Fruit fly (Drosophila melanogaster) whole organism, embryonic: ENCODE measurements around the gene Bace.
A peak's percentile ranks its signal among the peaks of the same experiment; 100 is the strongest.

Source experiments
- Abd-B ChIP-seq: fragments of 200-800 bp; sonication (Bioruptor generic); optimal IDR thresholded peaks from 2 replicates; lab custom pipeline; 2018; ENCODE audit warnings: missing biosample characterization, mild to moderate bottlenecking, missing genetic modification characterization, moderate library complexity
- Adf1 ChIP-seq: fragments of 200-800 bp; sonication (Bioruptor generic); IDR thresholded peaks from 2 replicates; pipeline ENCODE4 v1.3.6; 2022; ENCODE audit warnings: missing biosample characterization, missing genetic modification characterization
- B-H2 ChIP-seq: fragments of 200-800 bp; sonication (Bioruptor generic); optimal IDR thresholded peaks from 2 replicates; lab custom pipeline; 2018; ENCODE audit warnings: missing biosample characterization, mild to moderate bottlenecking, missing genetic modification characterization
- BEAF-32 ChIP-seq: fragments of 200-800 bp; sonication (Bioruptor generic); optimal IDR thresholded peaks from 3 replicates; lab custom pipeline; 2017; ENCODE audit warnings: missing biosample characterization, missing genetic modification characterization, mild to moderate bottlenecking, moderate library complexity, missing genetic modification reagents
- Bdp1 ChIP-seq: fragments of 200-800 bp; sonication (Bioruptor generic); optimal IDR thresholded peaks from 3 replicates; lab custom pipeline; 2016; ENCODE audit warnings: missing biosample characterization, missing genetic modification characterization
- Bgb ChIP-seq: fragments of 200-800 bp; sonication (Bioruptor generic); IDR thresholded peaks from 2 replicates; pipeline ENCODE4 v1.3.6; 2022; ENCODE audit warnings: missing biosample characterization, missing genetic modification characterization; ENCODE audit not compliant: partially characterized antibody
- CG10267 ChIP-seq: fragments of 200-800 bp; sonication (Bioruptor generic); optimal IDR thresholded peaks from 2 replicates; lab custom pipeline; 2018; ENCODE audit warnings: missing biosample characterization, mild to moderate bottlenecking, missing genetic modification characterization, moderate library complexity
- CG10431 ChIP-seq: fragments of 200-800 bp; sonication (Bioruptor generic); optimal IDR thresholded peaks from 3 replicates; lab custom pipeline; 2018; ENCODE audit warnings: missing biosample characterization, mild to moderate bottlenecking, missing genetic modification characterization
- CG10979 ChIP-seq: fragments of 200-800 bp; sonication (Bioruptor generic); optimal IDR thresholded peaks from 2 replicates; lab custom pipeline; 2018; ENCODE audit warnings: missing biosample characterization, mild to moderate bottlenecking, missing genetic modification characterization, moderate library complexity
- CG12659 ChIP-seq: fragments of 200-800 bp; sonication (Bioruptor generic); optimal IDR thresholded peaks from 3 replicates; lab custom pipeline; 2017; ENCODE audit warnings: mild to moderate bottlenecking, missing biosample characterization, missing genetic modification reagents, missing genetic modification characterization
- CG12744 ChIP-seq: fragments of 200-800 bp; sonication (Bioruptor generic); optimal IDR thresholded peaks from 2 replicates; lab custom pipeline; 2016; ENCODE audit warnings: missing biosample characterization, missing genetic modification characterization
- CG12769 ChIP-seq: fragments of 200-800 bp; sonication (Bioruptor generic); optimal IDR thresholded peaks from 2 replicates; lab custom pipeline; 2019; ENCODE audit warnings: missing biosample characterization, mild to moderate bottlenecking, missing genetic modification characterization, moderate library complexity
- CG13287 ChIP-seq: fragments of 200-800 bp; sonication (Bioruptor generic); IDR thresholded peaks from 2 replicates; pipeline ENCODE4 v1.3.6; 2022; ENCODE audit warnings: missing biosample characterization, missing genetic modification characterization; ENCODE audit not compliant: partially characterized antibody
- CG15011 ChIP-seq: fragments of 200-800 bp; sonication (Bioruptor generic); optimal IDR thresholded peaks from 3 replicates; lab custom pipeline; 2018; ENCODE audit warnings: missing biosample characterization, mild to moderate bottlenecking, missing genetic modification characterization
- CG15514 ChIP-seq: fragments of 200-800 bp; sonication (Bioruptor generic); optimal IDR thresholded peaks from 3 replicates; lab custom pipeline; 2017; ENCODE audit warnings: missing biosample characterization, missing genetic modification characterization, mild to moderate bottlenecking, moderate library complexity, missing genetic modification reagents
- CG17359 ChIP-seq: fragments of 200-800 bp; sonication (Bioruptor generic); optimal IDR thresholded peaks from 3 replicates; lab custom pipeline; 2018; ENCODE audit warnings: missing biosample characterization, mild to moderate bottlenecking, missing genetic modification characterization, moderate library complexity
- CG17829 ChIP-seq: fragments of 200-800 bp; optimal IDR thresholded peaks from 2 replicates; lab custom pipeline; 2019; ENCODE audit warnings: missing biosample characterization, mild to moderate bottlenecking, missing genetic modification characterization, moderate library complexity
- CG18262 ChIP-seq: fragments of 200-800 bp; optimal IDR thresholded peaks from 3 replicates; lab custom pipeline; 2019; ENCODE audit warnings: missing biosample characterization, mild to moderate bottlenecking, missing genetic modification characterization, moderate library complexity
- CG18599 ChIP-seq: fragments of 200-800 bp; sonication (Bioruptor generic); optimal IDR thresholded peaks from 3 replicates; lab custom pipeline; 2017; ENCODE audit warnings: missing biosample characterization, missing genetic modification characterization, mild to moderate bottlenecking, moderate library complexity, missing genetic modification reagents
- CG3995 ChIP-seq: fragments of 200-800 bp; sonication (Bioruptor generic); optimal IDR thresholded peaks from 3 replicates; lab custom pipeline; 2016; ENCODE audit warnings: missing biosample characterization, missing genetic modification characterization
- CG6765 ChIP-seq: fragments of 200-800 bp; sonication (Bioruptor generic); optimal IDR thresholded peaks from 3 replicates; lab custom pipeline; 2017; ENCODE audit warnings: missing biosample characterization, mild to moderate bottlenecking, missing genetic modification characterization
- CG9727 ChIP-seq: fragments of 200-800 bp; sonication (Bioruptor generic); optimal IDR thresholded peaks from 3 replicates; lab custom pipeline; 2017; ENCODE audit warnings: missing biosample characterization, mild to moderate bottlenecking, missing genetic modification characterization
- Dek ChIP-seq: fragments of 200-800 bp; sonication (Bioruptor generic); optimal IDR thresholded peaks from 3 replicates; lab custom pipeline; 2019; ENCODE audit warnings: missing biosample characterization, mild to moderate bottlenecking, missing genetic modification characterization, moderate library complexity
- HLH4C ChIP-seq: fragments of 200-800 bp; sonication (Bioruptor generic); IDR thresholded peaks from 3 replicates; pipeline ENCODE4 v1.3.6; 2022; ENCODE audit warnings: missing biosample characterization, missing genetic modification characterization; ENCODE audit not compliant: partially characterized antibody
- HmgZ ChIP-seq: fragments of 200-800 bp; sonication (Bioruptor generic); optimal IDR thresholded peaks from 2 replicates; lab custom pipeline; 2018; ENCODE audit warnings: missing biosample characterization, mild to moderate bottlenecking, missing genetic modification characterization
- Lim3 ChIP-seq: fragments of 200-800 bp; sonication (Bioruptor generic); IDR thresholded peaks from 2 replicates; pipeline ENCODE4 v1.3.6; 2022; ENCODE audit warnings: missing biosample characterization, missing genetic modification characterization
- Lpt ChIP-seq: fragments of >200 bp; optimal IDR thresholded peaks from 2 replicates; lab custom pipeline; 2018; ENCODE audit warnings: missing biosample characterization, missing genetic modification characterization
- MESR4 ChIP-seq: fragments of 200-800 bp; sonication (Bioruptor generic); optimal IDR thresholded peaks from 2 replicates; lab custom pipeline; 2018; ENCODE audit warnings: missing biosample characterization, mild to moderate bottlenecking, missing genetic modification characterization, moderate library complexity
- Pdp1 ChIP-seq, 2 experiments: fragments of 200-800 bp; sonication (Bioruptor generic); optimal IDR thresholded peaks; 3 replicates each; lab custom pipeline; 2016; ENCODE audit warnings: missing biosample characterization in 2 of 2, missing genetic modification characterization in 2 of 2, mild to moderate bottlenecking in 1 of 2, moderate library complexity in 1 of 2
- Scr ChIP-seq: fragments of 200-800 bp; sonication (Bioruptor generic); IDR thresholded peaks from 2 replicates; pipeline ENCODE4 v1.3.6; 2022; ENCODE audit warnings: missing biosample characterization, missing genetic modification characterization; ENCODE audit not compliant: partially characterized antibody
- amos ChIP-seq: fragments of 200-800 bp; sonication (Bioruptor generic); IDR thresholded peaks from 2 replicates; pipeline ENCODE4 v1.3.6; 2022; ENCODE audit warnings: missing biosample characterization, missing genetic modification characterization; ENCODE audit not compliant: partially characterized antibody
- bsh ChIP-seq, 2 experiments: fragments of 200-800 bp; sonication (Bioruptor generic); optimal IDR thresholded peaks; 2 replicates each; lab custom pipeline; 2017 to 2018; ENCODE audit warnings: mild to moderate bottlenecking in 2 of 2, missing biosample characterization in 2 of 2, missing genetic modification characterization in 2 of 2, moderate library complexity in 1 of 2
- crol ChIP-seq: fragments of 200-800 bp; sonication (Bioruptor generic); IDR thresholded peaks from 2 replicates; pipeline ENCODE4 v1.3.6; 2022; ENCODE audit warnings: missing biosample characterization, missing genetic modification characterization
- gfzf ChIP-seq: fragments of 200-800 bp; sonication (Bioruptor generic); optimal IDR thresholded peaks from 2 replicates; lab custom pipeline; 2016; ENCODE audit warnings: missing biosample characterization, mild to moderate bottlenecking, missing genetic modification characterization, moderate library complexity
- gsb-n ChIP-seq: fragments of 200-800 bp; sonication (Bioruptor generic); optimal IDR thresholded peaks from 3 replicates; lab custom pipeline; 2018; ENCODE audit warnings: missing biosample characterization, mild to moderate bottlenecking, missing genetic modification characterization
- hth ChIP-seq: fragments of >200 bp; optimal IDR thresholded peaks from 2 replicates; lab custom pipeline; 2017; ENCODE audit warnings: inconsistent platforms
- ken ChIP-seq: fragments of 200-800 bp; sonication (Bioruptor generic); IDR thresholded peaks from 3 replicates; pipeline ENCODE4 v1.3.6; 2022; ENCODE audit warnings: missing biosample characterization, missing genetic modification characterization
- lov ChIP-seq, 2 experiments: fragments of 200-800 bp in 1 of 2; fragments of >200 bp in 1 of 2; sonication (Bioruptor generic) in 1 of 2; IDR thresholded peaks in 1 of 2; optimal IDR thresholded peaks in 1 of 2; 2 replicates in 1 of 2; 3 replicates in 1 of 2; pipeline versions ENCODE4 v1.3.6 to Lab custom; 2017 to 2022; ENCODE audit warnings: missing biosample characterization in 1 of 2, missing genetic modification characterization in 1 of 2
- oc ChIP-seq: fragments of 200-800 bp; sonication (Bioruptor generic); optimal IDR thresholded peaks from 2 replicates; lab custom pipeline; 2018; ENCODE audit warnings: missing biosample characterization, mild to moderate bottlenecking, missing genetic modification characterization, moderate library complexity
- pum ChIP-seq: fragments of 200-800 bp; sonication (Bioruptor generic); optimal IDR thresholded peaks from 2 replicates; lab custom pipeline; 2016; ENCODE audit warnings: missing biosample characterization, missing genetic modification characterization
- ranshi ChIP-seq: fragments of 200-800 bp; sonication (Bioruptor generic); IDR thresholded peaks from 2 replicates; pipeline ENCODE4 v1.3.6; 2022; ENCODE audit warnings: missing biosample characterization, missing genetic modification characterization
- sqz ChIP-seq: fragments of 200-800 bp; sonication (Bioruptor generic); optimal IDR thresholded peaks from 3 replicates; lab custom pipeline; 2018; ENCODE audit warnings: missing biosample characterization, mild to moderate bottlenecking, missing genetic modification characterization
- stc ChIP-seq: fragments of 200-800 bp; sonication (Bioruptor generic); IDR thresholded peaks from 2 replicates; pipeline ENCODE4 v1.3.6; 2022; ENCODE audit warnings: missing biosample characterization, missing genetic modification characterization
- wek ChIP-seq: fragments of 200-800 bp; sonication (Bioruptor generic); optimal IDR thresholded peaks from 3 replicates; lab custom pipeline; 2018; ENCODE audit warnings: missing biosample characterization, mild to moderate bottlenecking, missing genetic modification characterization, moderate library complexity
- zf30C ChIP-seq: fragments of 200-800 bp; sonication (Bioruptor generic); optimal IDR thresholded peaks from 3 replicates; lab custom pipeline; 2018; ENCODE audit warnings: missing biosample characterization, mild to moderate bottlenecking, missing genetic modification characterization
- zfh1 ChIP-seq: fragments of 200-800 bp; sonication (Bioruptor generic); IDR thresholded peaks from 3 replicates; pipeline ENCODE4 v1.3.6; 2022; ENCODE audit warnings: missing biosample characterization, missing genetic modification characterization

Bace gene

dm6 chr2L:8543731-8544359, 47.7 kb upstream of the Bace start (continued):
- TF ChIP-seq Abd-B (GFP tag; lab: Kevin White, UChicago) (no peak), stc (GFP tag; lab: Robert Waterston, UW) (peak; percentile 9; the same call in 1 of the 2 replicates), gsb-n (tag; lab: Kevin White, UChicago) (peak; percentile 72), Lpt (GFP tag; lab: Kevin White, UChicago) (no peak), pum (GFP tag; lab: Kevin White, UChicago) (no peak), B-H2 (GFP tag; lab: Kevin White, UChicago) (no peak), ranshi (no peak), bsh (GFP tag; optimal IDR thresholded peaks at IDR 0.05; lab: Kevin White, UChicago) (peak in 1 of 2 experiments; percentile 3), crol (peak; percentile 87), oc (peak; percentile 44)

- TF ChIP-seq Scr (GFP tag; lab: Robert Waterston, UW) (peak; percentile 29; the same call in 1 of the 2 replicates), CG10979 (tag; lab: Kevin White, UChicago) (peak; percentile 9), CG18599 (GFP tag; lab: Kevin White, UChicago) (peak; percentile 20), CG6765 (peak; percentile 34), CG17359 (tag; lab: Kevin White, UChicago) (peak; percentile 15), CG15011 (GFP tag; lab: Kevin White, UChicago) (no peak), zfh1 (GFP tag; lab: Robert Waterston, UW) (peak; percentile 10; the same call in 1 of the 3 replicates), Bdp1 (peak; percentile 28), HLH4C (GFP tag; lab: Robert Waterston, UW) (no peak), oc (no peak), amos (peak; percentile 38), gfzf (GFP tag; lab: Kevin White, UChicago) (peak; percentile 92), CG15514 (GFP tag; lab: Kevin White, UChicago) (peak; percentile 20), CG12659 (GFP tag; lab: Kevin White, UChicago) (peak; percentile 34), CG12744 (GFP tag; lab: Kevin White, UChicago) (no peak), zf30C (GFP tag; lab: Kevin White, UChicago) (peak; percentile 6), CG3995 (GFP tag; lab: Kevin White, UChicago) (no peak), Bgb (GFP tag; lab: Robert Waterston, UW) (peak; percentile 37; the same call in 1 of the 2 replicates), lov (optimal IDR thresholded peaks at IDR 0.05; lab: Kevin White, UChicago) (no peak), lov (GFP tag; IDR thresholded peaks at IDR 0.05; lab: Robert Waterston, UW) (peak; percentile 25; the same call in 1 of the 3 replicates), ken (GFP tag; lab: Robert Waterston, UW) (0 out of 3 replicates have a peak, but pooled peaks have one; percentile 16), CG18262 (tag; lab: Kevin White, UChicago) (peak; percentile 4), MESR4 (peak; percentile 1), CG9727 (GFP tag; lab: Kevin White, UChicago) (peak; percentile 13), CG12769 (tag; lab: Kevin White, UChicago) (peak; percentile 27), CG13287 (GFP tag; lab: Robert Waterston, UW) (peak; percentile 60), HmgZ (tag; lab: Kevin White, UChicago) (peak; percentile 31), Dek (tag; lab: Kevin White, UChicago) (peak; percentile 2), CG10267 (tag; lab: Kevin White, UChicago) (peak; percentile 17), Pdp1 (GFP tag; optimal IDR thresholded peaks at IDR 0.05; lab: Kevin White, UChicago) (peak in 1 of 2 experiments; percentile 30), BEAF-32 (GFP tag; lab: Kevin White, UChicago) (peak; percentile 2), CG17829 (tag; lab: Kevin White, UChicago) (peak; percentile 42), hth (lab: Kevin White, UChicago) (no peak), wek (GFP tag; lab: Kevin White, UChicago) (peak; percentile 44), CG10431 (peak; percentile 59), Adf1 (peak; percentile 66), Lim3 (GFP tag; lab: Robert Waterston, UW) (no peak), sqz (GFP tag; lab: Kevin White, UChicago) (peak; percentile 4)
Observed at dm6 chr2L:8543102-8543501, 47.0 kb upstream of the Bace start.
